Worm (Caenorhabditis elegans) whole organism, midembryonic: ENCODE results near the gene set-25.

ENCODE experiments used
- T22C8.4 ChIP-seq: fragments of 200-800 bp; sonication (Bioruptor generic); IDR thresholded peaks from 2 replicates; pipeline ENCODE4 v1.3.6; 2022; ENCODE audit warnings: missing genetic modification characterization, missing compliant biosample characterization
- cog-1 ChIP-seq: sonication (generic microtip); optimal IDR thresholded peaks from 2 replicates; lab custom pipeline; 2016; ENCODE audit warnings: missing genetic modification characterization, missing compliant biosample characterization
- flt-1 ChIP-seq: fragments of 200-800 bp; sonication (Bioruptor generic); IDR thresholded peaks from 2 replicates; pipeline ENCODE4 v1.3.6; 2022; ENCODE audit warnings: missing genetic modification characterization, missing compliant biosample characterization
- klf-2 ChIP-seq: fragments of 200-800 bp; sonication (Bioruptor generic); conservative IDR thresholded peaks from 2 replicates; pipeline ENCODE4 v1.3.6; 2022; ENCODE audit warnings: missing genetic modification reagents, missing genetic modification characterization, missing compliant biosample characterization
- med-1 ChIP-seq: sonication (generic microtip); optimal IDR thresholded peaks from 2 replicates; lab custom pipeline; 2017; ENCODE audit warnings: missing genetic modification characterization, mild to moderate bottlenecking, missing compliant biosample characterization, antibody characterized with exemption, missing genetic modification reagents; ENCODE audit not compliant: insufficient read depth
- ref-1 ChIP-seq: fragments of 200-800 bp; sonication (Bioruptor generic); conservative IDR thresholded peaks from 2 replicates; pipeline ENCODE4 v1.3.6; 2022; ENCODE audit warnings: missing genetic modification reagents, missing genetic modification characterization, missing compliant biosample characterization
- tab-1 ChIP-seq: fragments of 200-800 bp; sonication (Bioruptor generic); IDR thresholded peaks from 2 replicates; pipeline ENCODE4 v1.3.6; 2022; ENCODE audit warnings: missing genetic modification characterization, missing compliant biosample characterization
- ztf-23 ChIP-seq: fragments of 200-800 bp; sonication (Bioruptor generic); IDR thresholded peaks from 2 replicates; pipeline ENCODE4 v1.3.6; 2022; ENCODE audit warnings: missing genetic modification reagents, missing genetic modification characterization, missing compliant biosample characterization
- ztf-29 ChIP-seq: fragments of 200-800 bp; sonication (Bioruptor generic); IDR thresholded peaks from 2 replicates; pipeline ENCODE4 v1.3.6; 2022; ENCODE audit warnings: missing genetic modification reagents, missing genetic modification characterization, missing compliant biosample characterization

The set-25 gene

ce11 chrIII:13301983-13302382 is 9.1 kb upstream of the set-25 start:
- TF ChIP-seq klf-2 (GFP tag; lab: Robert Waterston, UW) (no peak), flt-1 (GFP tag; lab: Robert Waterston, UW) (0 out of 2 replicates have a peak, but pooled peaks have one; percentile 12)

ce11 chrIII:13298722-13299431 is 6.0 kb upstream of the set-25 start, which contains the start of gene pgm-2:
Gene pgm-2 (plus strand): TSS chrIII:13299378.
- TF ChIP-seq klf-2 (GFP tag; lab: Robert Waterston, UW) (no peak), cog-1 (tag; lab: Kevin White, UChicago) (no peak), flt-1 (GFP tag; lab: Robert Waterston, UW) (no peak), T22C8.4 (no peak), ref-1 (GFP tag; lab: Robert Waterston, UW) (no peak), ztf-29 (GFP tag; lab: Robert Waterston, UW) (no peak), tab-1 (GFP tag; lab: Robert Waterston, UW) (no peak), med-1 (no peak), ztf-23 (GFP tag; lab: Robert Waterston, UW) (no peak)

ce11 chrIII:13296289-13296874 is 3.5 kb upstream of the set-25 start, which contains the start of gene npp-18:
Gene npp-18 (plus strand): TSS chrIII:13296853.
- peak; percentile 84 for TF ChIP-seq klf-2 (GFP tag; lab: Robert Waterston, UW)
- peak; percentile 93 for TF ChIP-seq ztf-23 (GFP tag; lab: Robert Waterston, UW)
- TF ChIP-seq ref-1 (GFP tag; lab: Robert Waterston, UW): peak; percentile 64
- peak; percentile 91 for TF ChIP-seq flt-1 (GFP tag; lab: Robert Waterston, UW)
- TF ChIP-seq tab-1 (GFP tag; lab: Robert Waterston, UW): peak; percentile 87
- TF ChIP-seq T22C8.4: peak; percentile 74
- peak; percentile 88 for TF ChIP-seq ztf-29 (GFP tag; lab: Robert Waterston, UW)

ce11 chrIII:13285421-13285820 is 7.5 kb downstream of the set-25 start, which contains the start of gene F56A8.8:
Gene F56A8.8 (plus strand): TSS chrIII:13285721.
- TF ChIP-seq tab-1 (GFP tag; lab: Robert Waterston, UW) (no peak), cog-1 (tag; lab: Kevin White, UChicago) (no peak), med-1 (no peak), ztf-29 (GFP tag; lab: Robert Waterston, UW) (no peak), ztf-23 (GFP tag; lab: Robert Waterston, UW) (no peak), flt-1 (GFP tag; lab: Robert Waterston, UW) (no peak), klf-2 (GFP tag; lab: Robert Waterston, UW) (no peak)

ce11 chrIII:13277881-13278500 is 14.9 kb downstream of the set-25 start:
- TF ChIP-seq ztf-23 (GFP tag; lab: Robert Waterston, UW): no peak
- TF ChIP-seq klf-2 (GFP tag; lab: Robert Waterston, UW): 0 out of 2 replicates have a peak, but pooled peaks have one; percentile 18

- TF ChIP-seq tab-1 (GFP tag; lab: Robert Waterston, UW) (no peak), flt-1 (GFP tag; lab: Robert Waterston, UW) (no peak), ztf-29 (GFP tag; lab: Robert Waterston, UW) (no peak), ztf-23 (GFP tag; lab: Robert Waterston, UW) (no peak), T22C8.4 (no peak), med-1 (no peak), klf-2 (GFP tag; lab: Robert Waterston, UW) (no peak), cog-1 (tag; lab: Kevin White, UChicago) (no peak), ref-1 (GFP tag; lab: Robert Waterston, UW) (no peak)
These were observed 15.9 kb downstream of the set-25 start, which contains the start of gene unc-64 for ce11 chrIII:13276958-13277357. Gene unc-64 (plus strand): TSS chrIII:13277258.

ce11 chrIII:13275784-13276183 is 17.1 kb downstream of the set-25 start:
- TF ChIP-seq med-1: no peak
- no peak for TF ChIP-seq ref-1 (GFP tag; lab: Robert Waterston, UW)
- TF ChIP-seq ztf-29 (GFP tag; lab: Robert Waterston, UW): no peak
- TF ChIP-seq tab-1 (GFP tag; lab: Robert Waterston, UW): no peak
- TF ChIP-seq ztf-23 (GFP tag; lab: Robert Waterston, UW): no peak; the same call in 1 of the 2 replicates
- no peak for TF ChIP-seq cog-1 (tag; lab: Kevin White, UChicago)
- TF ChIP-seq flt-1 (GFP tag; lab: Robert Waterston, UW): no peak
- TF ChIP-seq T22C8.4: no peak
- TF ChIP-seq klf-2 (GFP tag; lab: Robert Waterston, UW): no peak

- TF ChIP-seq T22C8.4 (no peak), ref-1 (GFP tag; lab: Robert Waterston, UW) (no peak), klf-2 (GFP tag; lab: Robert Waterston, UW) (no peak), tab-1 (GFP tag; lab: Robert Waterston, UW) (no peak), ztf-23 (GFP tag; lab: Robert Waterston, UW) (no peak), flt-1 (GFP tag; lab: Robert Waterston, UW) (no peak), med-1 (no peak), cog-1 (tag; lab: Kevin White, UChicago) (no peak), ztf-29 (GFP tag; lab: Robert Waterston, UW) (no peak)
These were observed 20.1 kb downstream of the set-25 start for ce11 chrIII:13272788-13273187.

- TF ChIP-seq T22C8.4: no peak
- TF ChIP-seq ztf-29 (GFP tag; lab: Robert Waterston, UW): no peak
- TF ChIP-seq flt-1 (GFP tag; lab: Robert Waterston, UW): no peak
- TF ChIP-seq ref-1 (GFP tag; lab: Robert Waterston, UW): no peak
- no peak for TF ChIP-seq med-1
- TF ChIP-seq cog-1 (tag; lab: Kevin White, UChicago): no peak
- no peak for TF ChIP-seq klf-2 (GFP tag; lab: Robert Waterston, UW)
- TF ChIP-seq tab-1 (GFP tag; lab: Robert Waterston, UW): no peak
- no peak for TF ChIP-seq ztf-23 (GFP tag; lab: Robert Waterston, UW)
These were observed 20.7 kb downstream of the set-25 start for ce11 chrIII:13272227-13272626.
